Worm (Caenorhabditis elegans) whole organism, L2 larva: ENCODE data around the gene T02C5.1.

Experiments
- lsy-2 ChIP-seq, 2 experiments: fragments of 150-350 bp in 1 of 2; sonication (generic microtip) in 1 of 2; optimal IDR thresholded peaks; 2 replicates each; lab custom pipeline; 2014 to 2017; ENCODE audit warnings: missing biosample characterization in 2 of 2, missing genetic modification characterization in 2 of 2
- mab-5 ChIP-seq: fragments of 150-350 bp; optimal IDR thresholded peaks from 2 replicates; lab custom pipeline; 2014; ENCODE audit warnings: missing biosample characterization, missing genetic modification characterization
- nhr-77 ChIP-seq: fragments of 150-350 bp; optimal IDR thresholded peaks from 2 replicates; lab custom pipeline; 2014; ENCODE audit warnings: missing biosample characterization, missing genetic modification characterization
- sem-4 ChIP-seq: fragments of 150-350 bp; optimal IDR thresholded peaks from 2 replicates; lab custom pipeline; 2014; ENCODE audit warnings: missing biosample characterization, missing genetic modification reagents, missing genetic modification characterization

- TF ChIP-seq lsy-2 (tag; optimal IDR thresholded peaks at IDR 0.05; lab: Kevin White, UChicago): no peak
- no peak for TF ChIP-seq mab-5 (tag; lab: Kevin White, UChicago)
- TF ChIP-seq sem-4 (tag; lab: Kevin White, UChicago): no peak
- no peak for TF ChIP-seq nhr-77 (tag; lab: Kevin White, UChicago)
Observed at ce11 chrX:2704768-2705486, 10.2 kb downstream of the T02C5.1 start.
